Fruit fly (Drosophila melanogaster) whole organism, embryonic: Measurements from ENCODE around the gene CG33325.
A peak's percentile ranks its signal among the peaks of the same experiment; 100 is the strongest.

Source experiments
- B-H2 ChIP-seq: fragments of 200-800 bp; sonication (Bioruptor generic); optimal IDR thresholded peaks from 2 replicates; lab custom pipeline; 2018; ENCODE audit warnings: missing biosample characterization, mild to moderate bottlenecking, missing genetic modification characterization
- Bteb2 ChIP-seq: fragments of 200-800 bp; sonication (Bioruptor generic); optimal IDR thresholded peaks from 2 replicates; lab custom pipeline; 2016; ENCODE audit warnings: missing biosample characterization, missing genetic modification characterization
- CG1024 ChIP-seq: fragments of 200-800 bp; sonication (Bioruptor generic); IDR thresholded peaks from 2 replicates; pipeline ENCODE4 v1.3.6; 2022; ENCODE audit warnings: missing biosample characterization, missing genetic modification characterization
- CG10321 ChIP-seq: fragments of 200-800 bp; sonication (Bioruptor generic); IDR thresholded peaks from 2 replicates; pipeline ENCODE4 v1.3.6; 2022; ENCODE audit warnings: missing biosample characterization, missing genetic modification characterization
- CG10366 ChIP-seq: fragments of 200-800 bp; sonication (Bioruptor generic); IDR thresholded peaks from 2 replicates; pipeline ENCODE4 v1.3.6; 2022; ENCODE audit warnings: missing biosample characterization, missing genetic modification characterization
- CG15479 ChIP-seq: fragments of 200-800 bp; sonication (Bioruptor generic); optimal IDR thresholded peaks from 3 replicates; lab custom pipeline; 2019; ENCODE audit warnings: missing biosample characterization, mild to moderate bottlenecking, missing genetic modification characterization, moderate library complexity
- CG17912 ChIP-seq: fragments of 200-800 bp; sonication (Bioruptor generic); optimal IDR thresholded peaks from 2 replicates; lab custom pipeline; 2018; ENCODE audit warnings: missing biosample characterization, mild to moderate bottlenecking, missing genetic modification characterization
- CG32532 ChIP-seq: fragments of 200-800 bp; sonication (Bioruptor generic); IDR thresholded peaks from 2 replicates; pipeline ENCODE4 v1.3.6; 2022; ENCODE audit warnings: missing biosample characterization, missing genetic modification characterization
- CG32767 ChIP-seq: fragments of 200-800 bp; sonication (Bioruptor generic); IDR thresholded peaks from 2 replicates; pipeline ENCODE4 v1.3.6; 2022; ENCODE audit warnings: missing biosample characterization, missing genetic modification characterization
- CG34224 ChIP-seq: fragments of 200-800 bp; sonication (Bioruptor generic); IDR thresholded peaks from 3 replicates; pipeline ENCODE4 v1.3.6; 2022; ENCODE audit warnings: missing biosample characterization, missing genetic modification characterization; ENCODE audit not compliant: partially characterized antibody
- CG6765 ChIP-seq: fragments of 200-800 bp; sonication (Bioruptor generic); optimal IDR thresholded peaks from 3 replicates; lab custom pipeline; 2017; ENCODE audit warnings: missing biosample characterization, mild to moderate bottlenecking, missing genetic modification characterization
- CG7357 ChIP-seq: fragments of 200-800 bp; sonication (Bioruptor generic); IDR thresholded peaks from 3 replicates; pipeline ENCODE4 v1.3.6; 2022; ENCODE audit warnings: missing biosample characterization, missing genetic modification characterization
- CG8281 ChIP-seq: fragments of 200-800 bp; sonication (Bioruptor generic); optimal IDR thresholded peaks from 2 replicates; lab custom pipeline; 2018; ENCODE audit warnings: missing biosample characterization, mild to moderate bottlenecking, missing genetic modification characterization, moderate library complexity
- CG8924 ChIP-seq: fragments of 200-800 bp; optimal IDR thresholded peaks from 3 replicates; lab custom pipeline; 2019; ENCODE audit warnings: missing biosample characterization, mild to moderate bottlenecking, missing genetic modification characterization, moderate library complexity
- CG9817 ChIP-seq: fragments of 200-800 bp; sonication (Bioruptor generic); optimal IDR thresholded peaks from 2 replicates; lab custom pipeline; 2018; ENCODE audit warnings: missing biosample characterization, mild to moderate bottlenecking, missing genetic modification characterization, moderate library complexity
- D ChIP-seq, 2 experiments: fragments of 200-800 bp in 1 of 2; fragments of >200 bp in 1 of 2; sonication (Bioruptor generic) in 1 of 2; optimal IDR thresholded peaks; 2 replicates in 1 of 2; 3 replicates in 1 of 2; lab custom pipeline; 2017; ENCODE audit warnings: mild to moderate bottlenecking in 1 of 2, missing biosample characterization in 1 of 2, missing genetic modification characterization in 1 of 2, missing genetic modification reagents in 1 of 2
- Dip2 ChIP-seq: fragments of 200-800 bp; sonication (Bioruptor generic); IDR thresholded peaks from 2 replicates; pipeline ENCODE4 v1.3.6; 2022; ENCODE audit warnings: missing biosample characterization, missing genetic modification characterization
- Doc3 ChIP-seq: fragments of 200-800 bp; sonication (Bioruptor generic); IDR thresholded peaks from 3 replicates; pipeline ENCODE4 v1.3.6; 2022; ENCODE audit warnings: missing biosample characterization, missing genetic modification characterization; ENCODE audit not compliant: partially characterized antibody
- Fer1 ChIP-seq: fragments of 200-800 bp; sonication (Bioruptor generic); optimal IDR thresholded peaks from 2 replicates; lab custom pipeline; 2017; ENCODE audit warnings: missing biosample characterization, mild to moderate bottlenecking, missing genetic modification characterization
- Med ChIP-seq: fragments of 200-800 bp; sonication (Bioruptor generic); peaks from one replicate; lab custom pipeline; 2016; ENCODE audit warnings: missing biosample characterization, missing genetic modification characterization, mild to moderate bottlenecking, inconsistent platforms, moderate library complexity
- Myb ChIP-seq: fragments of 200-800 bp; sonication (Bioruptor generic); optimal IDR thresholded peaks from 2 replicates; lab custom pipeline; 2016; ENCODE audit warnings: missing biosample characterization, missing genetic modification characterization
- Pdp1 ChIP-seq, 2 experiments: fragments of 200-800 bp; sonication (Bioruptor generic); optimal IDR thresholded peaks; 3 replicates each; lab custom pipeline; 2016; ENCODE audit warnings: missing biosample characterization in 2 of 2, missing genetic modification characterization in 2 of 2, mild to moderate bottlenecking in 1 of 2, moderate library complexity in 1 of 2
- Taf1 ChIP-seq: fragments of 200-800 bp; sonication (Bioruptor generic); IDR thresholded peaks from 2 replicates; pipeline ENCODE4 v1.3.6; 2022; ENCODE audit warnings: missing biosample characterization, missing genetic modification characterization
- abd-A ChIP-seq: fragments of 200-800 bp; sonication (Bioruptor generic); optimal IDR thresholded peaks from 3 replicates; lab custom pipeline; 2019; ENCODE audit warnings: missing biosample characterization, mild to moderate bottlenecking, missing genetic modification characterization, moderate library complexity
- al ChIP-seq: fragments of 200-800 bp; sonication (Bioruptor generic); IDR thresholded peaks from 2 replicates; pipeline ENCODE4 v1.3.6; 2022; ENCODE audit warnings: missing biosample characterization, missing genetic modification characterization
- ap ChIP-seq: fragments of 200-800 bp; sonication (Bioruptor generic); IDR thresholded peaks from 2 replicates; pipeline ENCODE4 v1.3.6; 2022; ENCODE audit warnings: missing biosample characterization, missing genetic modification characterization
- caup ChIP-seq: fragments of 200-800 bp; sonication (Bioruptor generic); optimal IDR thresholded peaks from 3 replicates; lab custom pipeline; 2017; ENCODE audit warnings: missing biosample characterization, mild to moderate bottlenecking, missing genetic modification characterization, moderate library complexity; ENCODE audit not compliant: severe bottlenecking
- chinmo ChIP-seq: fragments of 200-800 bp; sonication (Bioruptor generic); IDR thresholded peaks from 4 replicates; pipeline ENCODE4 v1.3.6; 2022; ENCODE audit warnings: missing biosample characterization, missing genetic modification characterization; ENCODE audit not compliant: partially characterized antibody
- ci ChIP-seq: fragments of 200-800 bp; sonication (Bioruptor generic); IDR thresholded peaks from 3 replicates; pipeline ENCODE4 v1.3.6; 2022; ENCODE audit warnings: missing biosample characterization, missing genetic modification characterization
- crc ChIP-seq: fragments of 200-800 bp; sonication (Bioruptor generic); optimal IDR thresholded peaks from 2 replicates; lab custom pipeline; 2016; ENCODE audit warnings: missing biosample characterization, missing genetic modification characterization
- da ChIP-seq: fragments of 200-800 bp; sonication (Bioruptor generic); optimal IDR thresholded peaks from 2 replicates; lab custom pipeline; 2016; ENCODE audit warnings: missing biosample characterization, missing genetic modification characterization
- emc ChIP-seq: fragments of 200-800 bp; sonication (Bioruptor generic); optimal IDR thresholded peaks from 2 replicates; lab custom pipeline; 2016; ENCODE audit warnings: missing biosample characterization, missing genetic modification characterization
- grau ChIP-seq: fragments of 200-800 bp; optimal IDR thresholded peaks from 3 replicates; lab custom pipeline; 2019; ENCODE audit warnings: missing biosample characterization, mild to moderate bottlenecking, missing genetic modification characterization, moderate library complexity
- ken ChIP-seq: fragments of 200-800 bp; sonication (Bioruptor generic); IDR thresholded peaks from 3 replicates; pipeline ENCODE4 v1.3.6; 2022; ENCODE audit warnings: missing biosample characterization, missing genetic modification characterization
- lmd ChIP-seq: fragments of 200-800 bp; sonication (Bioruptor generic); IDR thresholded peaks from 2 replicates; pipeline ENCODE4 v1.3.6; 2022; ENCODE audit warnings: missing biosample characterization, missing genetic modification characterization
- phol ChIP-seq: fragments of 200-800 bp; sonication (Bioruptor generic); optimal IDR thresholded peaks from 3 replicates; lab custom pipeline; 2018; ENCODE audit warnings: missing biosample characterization, mild to moderate bottlenecking, missing genetic modification characterization, moderate library complexity
- pros ChIP-seq: fragments of 200-800 bp; sonication (Bioruptor generic); optimal IDR thresholded peaks from 3 replicates; lab custom pipeline; 2019; ENCODE audit warnings: missing biosample characterization, mild to moderate bottlenecking, missing genetic modification characterization, moderate library complexity
- pum ChIP-seq: fragments of 200-800 bp; sonication (Bioruptor generic); optimal IDR thresholded peaks from 2 replicates; lab custom pipeline; 2016; ENCODE audit warnings: missing biosample characterization, missing genetic modification characterization
- ro ChIP-seq: fragments of 200-800 bp; sonication (Bioruptor generic); IDR thresholded peaks from 2 replicates; pipeline ENCODE4 v1.3.6; 2022; ENCODE audit warnings: missing biosample characterization, missing genetic modification characterization
- sens ChIP-seq: fragments of 200-800 bp; sonication (Bioruptor generic); peaks from one replicate; lab custom pipeline; 2016; ENCODE audit warnings: missing biosample characterization, missing genetic modification characterization
- trem ChIP-seq: fragments of 200-800 bp; optimal IDR thresholded peaks from 3 replicates; lab custom pipeline; 2019; ENCODE audit warnings: missing biosample characterization, mild to moderate bottlenecking, missing genetic modification characterization, moderate library complexity
- trh ChIP-seq: fragments of 200-800 bp; sonication (Bioruptor generic); optimal IDR thresholded peaks from 2 replicates; lab custom pipeline; 2016; ENCODE audit warnings: missing biosample characterization, missing genetic modification characterization
- unpg ChIP-seq: fragments of 200-800 bp; sonication (Bioruptor generic); optimal IDR thresholded peaks from 3 replicates; lab custom pipeline; 2018; ENCODE audit warnings: missing biosample characterization, mild to moderate bottlenecking, missing genetic modification characterization, moderate library complexity
- zen ChIP-seq: fragments of 200-800 bp; sonication (Bioruptor generic); optimal IDR thresholded peaks from 3 replicates; lab custom pipeline; 2018; ENCODE audit warnings: missing biosample characterization, mild to moderate bottlenecking, missing genetic modification characterization, moderate library complexity

CG33325 gene

DNA sequence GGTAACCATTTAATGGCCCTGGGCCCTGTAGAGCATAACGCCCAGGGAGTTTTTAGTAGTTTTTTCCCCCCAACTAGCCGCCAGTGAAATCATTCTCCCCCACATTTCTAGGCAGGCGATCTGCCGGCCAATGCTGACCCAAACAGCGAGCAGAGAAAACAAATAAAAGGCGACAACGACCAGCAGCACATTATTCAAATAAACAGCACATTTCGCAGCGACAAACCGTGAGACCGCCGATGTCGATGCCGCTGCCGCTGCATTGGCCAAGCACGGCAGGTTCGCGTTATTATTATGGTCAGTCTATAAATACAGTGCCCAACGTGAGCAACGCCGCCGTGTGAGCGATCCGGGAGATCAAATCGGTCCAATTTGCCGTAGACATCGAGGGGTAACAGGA lies 39.1 kb upstream of the CG33325 start, which contains the start of gene CG11760:
Gene CG11760 (plus strand): TSS at position 301 of the 400 bp plus-strand sequence.
- TF ChIP-seq lmd (GFP tag; lab: Robert Waterston, UW), result no peak
- TF ChIP-seq Med, result peak; percentile 61
- no peak for TF ChIP-seq pum (GFP tag; lab: Kevin White, UChicago)
- TF ChIP-seq Doc3, result 0 out of 3 replicates have a peak, but pooled peaks have one; percentile 16
- TF ChIP-seq CG8281 (tag; lab: Kevin White, UChicago), result no peak
- TF ChIP-seq sens (GFP tag; lab: Kevin White, UChicago), result peak; percentile 30

- TF ChIP-seq Pdp1 (GFP tag; optimal IDR thresholded peaks at IDR 0.05; lab: Kevin White, UChicago) (peak in 1 of 2 experiments; percentile 41), emc (GFP tag; lab: Kevin White, UChicago) (no peak)
Measured at dm6 chr3R:8718356-8718755, 38.5 kb upstream of the CG33325 start, which contains the start of gene Cks85A. Cks85A (minus strand) TSS chr3R:8718456.

DNA sequence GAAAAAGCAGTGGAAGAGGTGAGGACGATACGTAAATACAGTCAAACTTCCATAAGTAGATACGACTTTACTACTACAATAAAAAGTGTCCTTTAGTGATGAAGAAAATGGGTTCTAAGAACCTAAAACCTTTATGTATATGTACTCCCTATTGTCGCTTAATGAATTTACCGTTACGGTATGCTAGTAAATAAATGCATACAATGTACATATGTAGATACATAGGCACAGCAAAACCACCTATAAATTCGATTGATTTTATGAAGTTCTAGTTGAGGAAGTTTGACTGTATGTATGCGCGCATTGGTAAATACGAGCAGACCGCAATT lies 36.7 kb upstream of the CG33325 start:
- TF ChIP-seq grau, result peak; percentile 75
- no peak for TF ChIP-seq CG8924
- peak; percentile 17; the same call in 1 of the 2 replicates for TF ChIP-seq Taf1 (GFP tag; lab: Robert Waterston, UW)

DNA sequence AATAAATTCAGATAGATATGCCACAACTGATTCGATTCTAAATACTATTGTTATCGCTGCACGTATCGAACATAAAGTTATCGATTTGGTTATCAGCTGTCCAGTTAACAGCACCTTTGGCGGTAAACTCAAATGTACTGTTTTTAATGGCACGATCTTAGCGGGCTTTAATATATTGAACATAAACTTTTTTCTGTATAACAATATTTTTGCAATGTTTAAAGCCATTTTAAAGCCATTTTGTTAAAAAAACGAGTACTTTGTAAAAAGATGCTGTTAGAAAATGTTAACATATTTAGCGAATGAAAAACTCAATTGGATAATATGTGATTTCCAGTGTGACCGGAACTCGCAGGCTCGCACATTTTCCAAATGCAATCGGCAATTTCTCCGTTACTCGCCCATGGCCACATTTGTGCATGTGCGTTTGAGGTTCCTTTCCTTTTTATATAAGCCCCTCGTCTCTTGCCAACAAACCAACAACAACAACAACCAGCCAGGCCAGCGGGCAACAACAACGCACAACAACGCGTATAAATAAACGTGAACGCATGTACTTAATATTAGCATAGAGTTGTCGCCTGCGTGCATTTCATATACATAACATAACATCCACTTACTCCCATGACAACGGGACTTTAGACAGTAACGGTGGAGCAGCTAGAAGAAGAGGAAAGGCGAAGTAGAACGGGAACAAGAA lies 36.2 kb upstream of the CG33325 start, which contains the start of gene TMEM216:
Gene TMEM216 (plus strand): TSS at position 393 of the 700 bp plus-strand sequence.
- TF ChIP-seq CG32532 (GFP tag; lab: Robert Waterston, UW) (no peak), Bteb2 (no peak), Myb (GFP tag; lab: Kevin White, UChicago) (peak; percentile 56), al (no peak), CG6765 (GFP tag; lab: Kevin White, UChicago) (no peak), phol (tag; lab: Kevin White, UChicago) (peak; percentile 12), da (no peak), CG7357 (GFP tag; lab: Robert Waterston, UW) (no peak), CG32767 (GFP tag; lab: Robert Waterston, UW) (no peak), CG34224 (GFP tag; lab: Robert Waterston, UW) (peak; percentile 60; the same call in 1 of the 3 replicates), ap (GFP tag; lab: Robert Waterston, UW) (no peak), chinmo (peak; percentile 84; the same call in 1 of the 4 replicates), B-H2 (no peak), pros (GFP tag; lab: Kevin White, UChicago) (no peak), CG10366 (GFP tag; lab: Robert Waterston, UW) (no peak), CG10321 (no peak), zen (tag; lab: Kevin White, UChicago) (no peak), ken (GFP tag; lab: Robert Waterston, UW) (no peak), caup (GFP tag; lab: Kevin White, UChicago) (no peak), crc (GFP tag; lab: Kevin White, UChicago) (no peak), unpg (GFP tag; lab: Kevin White, UChicago) (no peak), abd-A (tag; lab: Kevin White, UChicago) (no peak), CG8281 (tag; lab: Kevin White, UChicago) (no peak), Fer1 (GFP tag; lab: Kevin White, UChicago) (no peak), D (optimal IDR thresholded peaks at IDR 0.05; lab: Kevin White, UChicago) (no peak), D (GFP tag; optimal IDR thresholded peaks at IDR 0.05; lab: Kevin White, UChicago) (no peak), ci (peak; percentile 44; the same call in 2 of the 3 replicates), ro (GFP tag; lab: Robert Waterston, UW) (no peak), trh (GFP tag; lab: Kevin White, UChicago) (no peak), CG15479 (GFP tag; lab: Kevin White, UChicago) (no peak), CG1024 (no peak), Dip2 (GFP tag; lab: Robert Waterston, UW) (no peak), CG9817 (tag; lab: Kevin White, UChicago) (no peak), trem (peak; percentile 65), CG17912 (GFP tag; lab: Kevin White, UChicago) (no peak)
